Worm (Caenorhabditis elegans): Measurements from ENCODE around the gene T28C12.2.

Gene T28C12.2

ce11 chrV:6322749-6323367 is 6.1 kb upstream of the T28C12.2 start (continued):
- TF ChIP-seq ztf-4 (tag; optimal IDR thresholded peaks at IDR 0.05) (peak; percentile 15), skn-1 (tag; optimal IDR thresholded peaks at IDR 0.05) (no peak), ceh-82 (tag; optimal IDR thresholded peaks at IDR 0.05) (no peak), ama-1 (optimal IDR thresholded peaks at IDR 0.05) (no peak), F13H6.1 (tag; optimal IDR thresholded peaks at IDR 0.05) (no peak), mab-5 (tag; optimal IDR thresholded peaks at IDR 0.05) (no peak), ztf-1 (GFP tag; conservative IDR thresholded peaks at IDR 0.05) (no peak), sma-9 (GFP tag; optimal IDR thresholded peaks at IDR 0.05) (peak; percentile 69), sma-9 (tag; optimal IDR thresholded peaks at IDR 0.05) (no peak), dmd-4 (tag; optimal IDR thresholded peaks at IDR 0.05) (no peak), lsy-2 (tag; optimal IDR thresholded peaks at IDR 0.05) (no peak), mbf-1 (tag; optimal IDR thresholded peaks at IDR 0.05) (no peak), unc-39 (tag; optimal IDR thresholded peaks at IDR 0.05) (no peak), zag-1 (tag; optimal IDR thresholded peaks at IDR 0.05) (no peak), R02D3.7 (tag; optimal IDR thresholded peaks at IDR 0.05) (no peak), sem-4 (tag; optimal IDR thresholded peaks at IDR 0.05) (no peak), aly-2 (tag; optimal IDR thresholded peaks at IDR 0.05) (no peak)

- no peak for TF ChIP-seq ztf-11 (tag; optimal IDR thresholded peaks at IDR 0.05)
- TF ChIP-seq lin-11 (tag; optimal IDR thresholded peaks at IDR 0.05): no peak
Measured at ce11 chrV:6323602-6324001, 5.4 kb upstream of the T28C12.2 start.

ce11 chrV:6326394-6326793 is 2.6 kb upstream of the T28C12.2 start:
- TF ChIP-seq nhr-11 (tag; optimal IDR thresholded peaks at IDR 0.05) (no peak), nhr-10 (tag; optimal IDR thresholded peaks at IDR 0.05) (no peak), nhr-21 (tag; optimal IDR thresholded peaks at IDR 0.05) (peak; percentile 8), crh-2 (tag; optimal IDR thresholded peaks at IDR 0.05) (peak; percentile 33), unc-62 (GFP tag; optimal IDR thresholded peaks at IDR 0.05) (no peak), sma-3 (GFP tag; optimal IDR thresholded peaks at IDR 0.05) (peak; percentile 38)

- TF ChIP-seq unc-55 (GFP tag; optimal IDR thresholded peaks at IDR 0.05) (no peak), aly-2 (tag; optimal IDR thresholded peaks at IDR 0.05) (no peak)
Measured at ce11 chrV:6326980-6327379, 2.0 kb upstream of the T28C12.2 start, which contains the start of gene fbxa-202. fbxa-202 (plus strand) TSS chrV:6327280.

- TF ChIP-seq nhr-10 (tag; optimal IDR thresholded peaks at IDR 0.05) (no peak), nhr-25 (tag; optimal IDR thresholded peaks at IDR 0.05) (no peak), lin-39 (tag; optimal IDR thresholded peaks at IDR 0.05) (no peak), lin-13 (GFP tag; optimal IDR thresholded peaks at IDR 0.05) (no peak), egl-27 (tag; optimal IDR thresholded peaks at IDR 0.05) (no peak), mab-5 (tag; optimal IDR thresholded peaks at IDR 0.05) (no peak), nhr-12 (tag; optimal IDR thresholded peaks at IDR 0.05) (no peak), C34F6.9 (tag; optimal IDR thresholded peaks at IDR 0.05) (no peak), ceh-82 (tag; optimal IDR thresholded peaks at IDR 0.05) (no peak), nhr-237 (tag; optimal IDR thresholded peaks at IDR 0.05) (no peak), R02D3.7 (tag; optimal IDR thresholded peaks at IDR 0.05) (no peak), sma-3 (GFP tag; optimal IDR thresholded peaks at IDR 0.05) (no peak)
Measured at ce11 chrV:6331607-6332006, 2.6 kb downstream of the T28C12.2 start, which contains the start of gene T28C12.1. T28C12.1 (plus strand) TSS chrV:6331907.

ce11 chrV:6335226-6335625 is 6.2 kb downstream of the T28C12.2 start:
- TF ChIP-seq nhr-11 (tag; optimal IDR thresholded peaks at IDR 0.05): no peak
- peak; percentile 39 for TF ChIP-seq Y55F3AM.14 (GFP tag; optimal IDR thresholded peaks at IDR 0.05)
- TF ChIP-seq fos-1 (tag; optimal IDR thresholded peaks at IDR 0.05): no peak
- no peak for TF ChIP-seq crh-2 (tag; optimal IDR thresholded peaks at IDR 0.05)
- no peak for TF ChIP-seq blmp-1 (tag; optimal IDR thresholded peaks at IDR 0.05; ENCODE audit: insufficient read depth)
- TF ChIP-seq unc-55 (GFP tag; optimal IDR thresholded peaks at IDR 0.05): no peak
- no peak for TF ChIP-seq mbf-1 (tag; optimal IDR thresholded peaks at IDR 0.05)

Data from whole organism, L2 larva.